Fruit fly (Drosophila melanogaster) whole organism, embryonic: ENCODE data around the gene ct.

Experiments used
- Atf3 ChIP-seq: fragments of 200-800 bp; sonication (Bioruptor generic); optimal IDR thresholded peaks from 3 replicates; lab custom pipeline; 2016; ENCODE audit warnings: missing biosample characterization, missing genetic modification characterization
- CG10543 ChIP-seq: fragments of 200-800 bp; sonication (Bioruptor generic); optimal IDR thresholded peaks from 3 replicates; lab custom pipeline; 2017; ENCODE audit warnings: missing biosample characterization, mild to moderate bottlenecking, missing genetic modification characterization, moderate library complexity
- CG10654 ChIP-seq: fragments of 200-800 bp; sonication (Bioruptor generic); optimal IDR thresholded peaks from 2 replicates; lab custom pipeline; 2016; ENCODE audit warnings: missing biosample characterization, missing genetic modification characterization
- CG11085 ChIP-seq: fragments of 200-800 bp; sonication (Bioruptor generic); IDR thresholded peaks from 2 replicates; pipeline ENCODE4 v1.3.6; 2022; ENCODE audit warnings: missing biosample characterization, missing genetic modification characterization
- CG11247 ChIP-seq: fragments of 200-800 bp; sonication (Bioruptor generic); IDR thresholded peaks from 2 replicates; pipeline ENCODE4 v1.3.6; 2022; ENCODE audit warnings: missing biosample characterization, missing genetic modification characterization
- CG13123 ChIP-seq: fragments of 200-800 bp; sonication (Bioruptor generic); optimal IDR thresholded peaks from 2 replicates; lab custom pipeline; 2016; ENCODE audit warnings: missing biosample characterization, missing genetic modification characterization
- CG13894 ChIP-seq: fragments of 200-800 bp; sonication (Bioruptor generic); optimal IDR thresholded peaks from 3 replicates; lab custom pipeline; 2018; ENCODE audit warnings: missing biosample characterization, mild to moderate bottlenecking, missing genetic modification characterization, moderate library complexity
- CG14014 ChIP-seq: fragments of 200-800 bp; sonication (Bioruptor generic); IDR thresholded peaks from 2 replicates; pipeline ENCODE4 v1.3.6; 2022; ENCODE audit warnings: missing biosample characterization, missing genetic modification characterization
- CG17328 ChIP-seq: fragments of 200-800 bp; sonication (Bioruptor generic); IDR thresholded peaks from 2 replicates; pipeline ENCODE4 v1.3.6; 2022; ENCODE audit warnings: missing biosample characterization, missing genetic modification characterization
- CG17385 ChIP-seq: fragments of 200-800 bp; sonication (Bioruptor generic); optimal IDR thresholded peaks from 3 replicates; lab custom pipeline; 2018; ENCODE audit warnings: missing biosample characterization, mild to moderate bottlenecking, missing genetic modification characterization
- CG17612 ChIP-seq: fragments of 200-800 bp; sonication (Bioruptor generic); IDR thresholded peaks from 2 replicates; pipeline ENCODE4 v1.3.6; 2022; ENCODE audit warnings: missing biosample characterization, missing genetic modification characterization
- CG31388 ChIP-seq: fragments of 200-800 bp; sonication (Bioruptor generic); optimal IDR thresholded peaks from 2 replicates; lab custom pipeline; 2016; ENCODE audit warnings: missing biosample characterization, missing genetic modification characterization
- CG3407 ChIP-seq: fragments of 200-800 bp; sonication (Bioruptor generic); optimal IDR thresholded peaks from 2 replicates; lab custom pipeline; 2018; ENCODE audit warnings: missing biosample characterization, mild to moderate bottlenecking, missing genetic modification characterization
- CG3838 ChIP-seq: fragments of 200-800 bp; sonication (Bioruptor generic); optimal IDR thresholded peaks from 3 replicates; lab custom pipeline; 2016; ENCODE audit warnings: missing biosample characterization, missing genetic modification characterization
- CG3847 ChIP-seq: fragments of 200-800 bp; sonication (Bioruptor generic); IDR thresholded peaks from 2 replicates; pipeline ENCODE4 v1.3.6; 2022; ENCODE audit warnings: missing biosample characterization, missing genetic modification characterization
- CG4282 ChIP-seq: fragments of 200-800 bp; sonication (Bioruptor generic); optimal IDR thresholded peaks from 2 replicates; lab custom pipeline; 2016; ENCODE audit warnings: missing biosample characterization, missing genetic modification characterization
- CG5953 ChIP-seq: fragments of 200-800 bp; sonication (Bioruptor generic); IDR thresholded peaks from 2 replicates; pipeline ENCODE4 v1.3.6; 2022; ENCODE audit warnings: missing biosample characterization, missing genetic modification characterization
- CG7928 ChIP-seq: fragments of 200-800 bp; sonication (Bioruptor generic); optimal IDR thresholded peaks from 2 replicates; lab custom pipeline; 2017; ENCODE audit warnings: missing biosample characterization, mild to moderate bottlenecking, missing genetic modification characterization
- CG8290 ChIP-seq, 3 experiments: fragments of 200-800 bp; sonication (Bioruptor generic); optimal IDR thresholded peaks; 2 replicates each; lab custom pipeline; 2016 to 2019; ENCODE audit warnings: missing biosample characterization in 3 of 3, missing genetic modification characterization in 3 of 3, mild to moderate bottlenecking in 2 of 3, moderate library complexity in 1 of 3
- CG8765 ChIP-seq: fragments of 200-800 bp; sonication (Bioruptor generic); IDR thresholded peaks from 2 replicates; pipeline ENCODE4 v1.3.6; 2022; ENCODE audit warnings: missing biosample characterization, missing genetic modification characterization
- D19A ChIP-seq: fragments of 200-800 bp; optimal IDR thresholded peaks from 3 replicates; lab custom pipeline; 2019; ENCODE audit warnings: missing biosample characterization, mild to moderate bottlenecking, missing genetic modification characterization, moderate library complexity
- D19B ChIP-seq: fragments of 200-800 bp; sonication (Bioruptor generic); optimal IDR thresholded peaks from 2 replicates; lab custom pipeline; 2017; ENCODE audit warnings: missing biosample characterization, mild to moderate bottlenecking, missing genetic modification characterization
- Dip3 ChIP-seq: fragments of 200-800 bp; sonication (Bioruptor generic); optimal IDR thresholded peaks from 3 replicates; lab custom pipeline; 2016; ENCODE audit warnings: missing biosample characterization, missing genetic modification characterization
- Drgx ChIP-seq: fragments of 200-800 bp; sonication (Bioruptor generic); IDR thresholded peaks from 2 replicates; pipeline ENCODE4 v1.3.6; 2022; ENCODE audit warnings: missing biosample characterization, missing genetic modification characterization
- E2f2 ChIP-seq: fragments of 200-800 bp; sonication (Bioruptor generic); IDR thresholded peaks from 2 replicates; pipeline ENCODE4 v1.3.6; 2022; ENCODE audit warnings: missing biosample characterization, missing genetic modification characterization
- Ets97D ChIP-seq: fragments of 200-800 bp; sonication (Bioruptor generic); optimal IDR thresholded peaks from 3 replicates; lab custom pipeline; 2016; ENCODE audit warnings: missing biosample characterization, missing genetic modification characterization
- Gsc ChIP-seq: fragments of 200-800 bp; sonication (Bioruptor generic); IDR thresholded peaks from 2 replicates; pipeline ENCODE4 v1.3.6; 2022; ENCODE audit warnings: missing biosample characterization, missing genetic modification characterization
- H15 ChIP-seq: fragments of 200-800 bp; sonication (Bioruptor generic); IDR thresholded peaks from 3 replicates; pipeline ENCODE4 v1.3.6; 2022; ENCODE audit warnings: missing biosample characterization, missing genetic modification characterization
- MBD-R2 ChIP-seq: fragments of 200-800 bp; sonication (Bioruptor generic); IDR thresholded peaks from 2 replicates; pipeline ENCODE4 v1.3.6; 2022; ENCODE audit warnings: missing biosample characterization, missing genetic modification characterization
- Myb ChIP-seq: fragments of 200-800 bp; sonication (Bioruptor generic); optimal IDR thresholded peaks from 2 replicates; lab custom pipeline; 2016; ENCODE audit warnings: missing biosample characterization, missing genetic modification characterization
- Opbp ChIP-seq: fragments of 200-800 bp; sonication (Bioruptor generic); IDR thresholded peaks from 3 replicates; pipeline ENCODE4 v1.3.6; 2022; ENCODE audit warnings: missing biosample characterization, missing genetic modification characterization; ENCODE audit not compliant: partially characterized antibody
- Sin3A ChIP-seq: fragments of >200 bp; optimal IDR thresholded peaks from 2 replicates; lab custom pipeline; 2018
- ara ChIP-seq: fragments of 200-800 bp; sonication (Bioruptor generic); IDR thresholded peaks from 2 replicates; pipeline ENCODE4 v1.3.6; 2022; ENCODE audit warnings: missing biosample characterization, missing genetic modification characterization
- dm ChIP-seq: fragments of 200-800 bp; sonication (Bioruptor generic); optimal IDR thresholded peaks from 3 replicates; lab custom pipeline; 2016; ENCODE audit warnings: missing biosample characterization, missing genetic modification characterization
- emc ChIP-seq: fragments of 200-800 bp; sonication (Bioruptor generic); optimal IDR thresholded peaks from 2 replicates; lab custom pipeline; 2016; ENCODE audit warnings: missing biosample characterization, missing genetic modification characterization
- ewg ChIP-seq: fragments of 200-800 bp; sonication (Bioruptor generic); optimal IDR thresholded peaks from 3 replicates; lab custom pipeline; 2017; ENCODE audit warnings: mild to moderate bottlenecking, missing biosample characterization, missing genetic modification reagents, missing genetic modification characterization
- fd102C ChIP-seq: fragments of 200-800 bp; sonication (Bioruptor generic); optimal IDR thresholded peaks from 2 replicates; lab custom pipeline; 2018; ENCODE audit warnings: missing biosample characterization, mild to moderate bottlenecking, missing genetic modification characterization, moderate library complexity
- fd3F ChIP-seq: fragments of 200-800 bp; sonication (Bioruptor generic); optimal IDR thresholded peaks from 2 replicates; lab custom pipeline; 2018; ENCODE audit warnings: missing biosample characterization, mild to moderate bottlenecking, missing genetic modification characterization, moderate library complexity
- gsb-n ChIP-seq: fragments of 200-800 bp; sonication (Bioruptor generic); optimal IDR thresholded peaks from 3 replicates; lab custom pipeline; 2018; ENCODE audit warnings: missing biosample characterization, mild to moderate bottlenecking, missing genetic modification characterization
- gt ChIP-seq: fragments of 200-800 bp; sonication (Bioruptor generic); IDR thresholded peaks from 2 replicates; pipeline ENCODE4 v1.3.6; 2022; ENCODE audit warnings: missing biosample characterization, missing genetic modification characterization
- insv ChIP-seq, 2 experiments: fragments of 200-800 bp; sonication (Bioruptor generic); optimal IDR thresholded peaks; 3 replicates each; lab custom pipeline; 2016 to 2018; ENCODE audit warnings: missing biosample characterization in 2 of 2, missing genetic modification characterization in 2 of 2
- kah ChIP-seq: fragments of 200-800 bp; sonication (Bioruptor generic); optimal IDR thresholded peaks from 2 replicates; lab custom pipeline; 2018; ENCODE audit warnings: missing biosample characterization, mild to moderate bottlenecking, missing genetic modification characterization
- kay ChIP-seq: fragments of 200-800 bp; sonication (Bioruptor generic); optimal IDR thresholded peaks from 2 replicates; lab custom pipeline; 2016; ENCODE audit warnings: missing biosample characterization, missing genetic modification characterization
- lbe ChIP-seq: fragments of 200-800 bp; sonication (Bioruptor generic); optimal IDR thresholded peaks from 2 replicates; lab custom pipeline; 2016; ENCODE audit warnings: missing biosample characterization, mild to moderate bottlenecking, missing genetic modification characterization
- org-1 ChIP-seq: fragments of 200-800 bp; sonication (Bioruptor generic); optimal IDR thresholded peaks from 2 replicates; lab custom pipeline; 2017; ENCODE audit warnings: missing biosample characterization, missing genetic modification characterization
- slp2 ChIP-seq: fragments of 200-800 bp; sonication (Bioruptor generic); optimal IDR thresholded peaks from 2 replicates; lab custom pipeline; 2016; ENCODE audit warnings: missing biosample characterization, missing genetic modification characterization
- sr ChIP-seq: fragments of 200-800 bp; sonication (Bioruptor generic); IDR thresholded peaks from 3 replicates; pipeline ENCODE4 v1.3.6; 2022; ENCODE audit warnings: missing biosample characterization, missing genetic modification characterization
- tna ChIP-seq: fragments of 200-800 bp; sonication (Bioruptor generic); IDR thresholded peaks from 2 replicates; pipeline ENCODE4 v1.3.6; 2022; ENCODE audit warnings: missing biosample characterization, missing genetic modification characterization; ENCODE audit not compliant: partially characterized antibody
- vfl ChIP-seq: fragments of 200-800 bp; sonication (Bioruptor generic); optimal IDR thresholded peaks from 2 replicates; lab custom pipeline; 2016; ENCODE audit warnings: missing biosample characterization, missing genetic modification characterization
- wek ChIP-seq: fragments of 200-800 bp; sonication (Bioruptor generic); optimal IDR thresholded peaks from 3 replicates; lab custom pipeline; 2018; ENCODE audit warnings: missing biosample characterization, mild to moderate bottlenecking, missing genetic modification characterization, moderate library complexity
- zfh2 ChIP-seq: fragments of 200-800 bp; sonication (Bioruptor generic); optimal IDR thresholded peaks from 2 replicates; lab custom pipeline; 2016; ENCODE audit warnings: missing biosample characterization, missing genetic modification characterization

The ct gene

DNA sequence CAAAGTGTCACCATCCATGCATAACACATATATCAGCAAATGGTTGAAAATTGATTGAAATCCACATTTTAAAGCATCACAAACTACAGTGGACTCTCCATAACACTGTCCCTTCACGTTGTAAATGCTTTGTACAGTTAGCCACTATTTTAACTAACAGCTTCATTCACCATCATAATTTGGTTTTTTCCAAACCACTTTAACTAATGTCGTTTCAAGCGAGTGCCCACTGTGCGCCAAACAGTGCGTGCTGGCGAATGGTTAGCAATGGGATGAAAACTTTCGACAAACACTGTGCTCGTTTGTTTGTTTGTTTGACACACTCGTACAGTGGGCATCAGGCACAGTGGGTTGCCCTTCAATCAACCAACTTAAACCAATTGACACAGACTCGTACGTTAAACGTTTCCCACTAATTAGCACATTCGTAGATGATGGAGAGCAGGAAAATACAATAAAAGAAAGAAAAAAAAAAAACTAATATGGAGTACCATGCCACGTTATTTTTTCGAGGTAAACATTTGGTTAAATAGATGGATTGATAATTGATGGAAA lies 92.1 kb downstream of the ct start (continued):
- peak; percentile 85 for TF ChIP-seq kah (GFP tag; lab: Kevin White, UChicago)
- TF ChIP-seq wek (GFP tag; lab: Kevin White, UChicago) = peak; percentile 83
- TF ChIP-seq dm (GFP tag; lab: Kevin White, UChicago) = peak; percentile 83
- TF ChIP-seq Sin3A (lab: Kevin White, UChicago) = no peak
- TF ChIP-seq ara (GFP tag; lab: Robert Waterston, UW) = peak; percentile 86
- peak; percentile 85 for TF ChIP-seq Gsc
- peak; percentile 48 for TF ChIP-seq kay (GFP tag; lab: Kevin White, UChicago)
- no peak for TF ChIP-seq Opbp
- TF ChIP-seq CG13123 = peak; percentile 79
- TF ChIP-seq slp2 (GFP tag; lab: Kevin White, UChicago) = peak; percentile 74
- TF ChIP-seq fd102C = no peak
- TF ChIP-seq CG17612 (GFP tag; lab: Robert Waterston, UW) = peak; percentile 84
- peak; percentile 88 for TF ChIP-seq fd3F (GFP tag; lab: Kevin White, UChicago)
- TF ChIP-seq CG31388 (GFP tag; lab: Kevin White, UChicago) = peak; percentile 86
- TF ChIP-seq H15 = peak; percentile 91
- peak; percentile 83 for TF ChIP-seq Atf3 (GFP tag; lab: Kevin White, UChicago)
- peak; percentile 90 for TF ChIP-seq CG13894
- peak; percentile 89 for TF ChIP-seq CG17385
- peak; percentile 74 for TF ChIP-seq CG3407
- TF ChIP-seq insv (GFP tag; optimal IDR thresholded peaks at IDR 0.05; lab: Kevin White, UChicago) = peak in 1 of 2 experiments; percentile 42
- TF ChIP-seq CG7928 (GFP tag; lab: Kevin White, UChicago) = peak; percentile 60
- TF ChIP-seq gsb-n (tag; lab: Kevin White, UChicago) = peak; percentile 76
- peak; percentile 74; the same call in 2 of the 3 replicates for TF ChIP-seq sr (GFP tag; lab: Robert Waterston, UW)
- TF ChIP-seq Myb = peak; percentile 82
- TF ChIP-seq emc = peak; percentile 84
- TF ChIP-seq Dip3 = peak; percentile 96
- peak; percentile 63 for TF ChIP-seq E2f2 (GFP tag; lab: Robert Waterston, UW)
- peak; percentile 86 for TF ChIP-seq MBD-R2 (GFP tag; lab: Robert Waterston, UW)
- TF ChIP-seq org-1 (GFP tag; lab: Kevin White, UChicago) = peak; percentile 85
- peak; percentile 23 for TF ChIP-seq lbe (GFP tag; lab: Kevin White, UChicago)
- peak; percentile 92 for TF ChIP-seq CG11085 (GFP tag; lab: Robert Waterston, UW)
- peak; percentile 93 for TF ChIP-seq Drgx (GFP tag; lab: Robert Waterston, UW)
- peak; percentile 93 for TF ChIP-seq CG11247 (GFP tag; lab: Robert Waterston, UW)
- TF ChIP-seq CG17328 (GFP tag; lab: Robert Waterston, UW) = peak; percentile 90
- TF ChIP-seq CG5953 (GFP tag; lab: Robert Waterston, UW) = peak; percentile 92
- peak; percentile 80 for TF ChIP-seq D19B (GFP tag; lab: Kevin White, UChicago)
- TF ChIP-seq gt (GFP tag; lab: Robert Waterston, UW) = peak; percentile 88
- peak; percentile 78 for TF ChIP-seq vfl (GFP tag; lab: Kevin White, UChicago)
- no peak for TF ChIP-seq tna (GFP tag; lab: Robert Waterston, UW)
- peak; percentile 81 for TF ChIP-seq D19A
- peak; percentile 93 for TF ChIP-seq CG3847 (GFP tag; lab: Robert Waterston, UW)
- TF ChIP-seq CG14014 (GFP tag; lab: Robert Waterston, UW) = peak; percentile 95
- peak; percentile 95 for TF ChIP-seq CG10654 (GFP tag; lab: Kevin White, UChicago)
- peak; percentile 93 for TF ChIP-seq CG10543
- peak; percentile 18 for TF ChIP-seq CG8290 (GFP tag; optimal IDR thresholded peaks at IDR 0.05; lab: Kevin White, UChicago)
- peak in 1 of 2 experiments; percentile 99 for TF ChIP-seq CG8290 (tag; optimal IDR thresholded peaks at IDR 0.05; lab: Kevin White, UChicago)
- peak; percentile 89 for TF ChIP-seq CG4282 (GFP tag; lab: Kevin White, UChicago)
- TF ChIP-seq Ets97D (GFP tag; lab: Kevin White, UChicago) = peak; percentile 68
- peak; percentile 83 for TF ChIP-seq ewg (GFP tag; lab: Kevin White, UChicago)
- TF ChIP-seq CG8765 = peak; percentile 78; the same call in 1 of the 2 replicates
- peak; percentile 76 for TF ChIP-seq CG3838
- TF ChIP-seq zfh2 = peak; percentile 96
